Fruit fly (Drosophila melanogaster): ENCODE measurements around the gene CG34328.
A peak's percentile ranks its signal among the peaks of the same experiment; 100 is the strongest.

CG34328 gene

DNA sequence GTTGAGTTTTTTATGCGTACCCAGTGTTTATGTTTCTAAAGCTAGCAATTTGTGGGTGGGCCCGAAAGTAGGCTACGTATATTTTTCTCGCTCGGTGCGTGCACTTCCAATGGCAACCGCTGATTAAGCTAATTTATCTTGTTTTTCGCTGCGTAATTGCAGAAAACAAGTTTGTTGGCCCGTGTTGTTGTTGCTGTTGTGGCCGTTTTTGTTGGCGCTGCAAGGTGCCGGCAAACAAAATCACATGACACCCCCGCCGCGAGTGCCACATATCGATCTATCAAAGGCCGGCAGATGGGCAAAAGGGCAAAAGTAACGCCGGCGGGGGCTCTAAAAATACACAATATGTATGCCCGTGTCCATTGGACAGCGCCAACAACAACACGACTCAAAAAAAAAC lies 9.6 kb upstream of the CG34328 start:
- TF ChIP-seq CG17328 (GFP tag; IDR thresholded peaks at IDR 0.05) (no peak), crol (GFP tag; IDR thresholded peaks at IDR 0.05) (peak; percentile 27; the same call in 1 of the 2 replicates), Med (GFP tag) (peak; percentile 53), peb (GFP tag; IDR thresholded peaks at IDR 0.05) (no peak), CG10274 (GFP tag; optimal IDR thresholded peaks at IDR 0.05) (no peak), fd3F (GFP tag; optimal IDR thresholded peaks at IDR 0.05) (no peak), CG10431 (GFP tag; optimal IDR thresholded peaks at IDR 0.05) (no peak), Vsx1 (GFP tag; optimal IDR thresholded peaks at IDR 0.05) (peak; percentile 54), onecut (GFP tag; IDR thresholded peaks at IDR 0.05) (peak; percentile 72)

DNA sequence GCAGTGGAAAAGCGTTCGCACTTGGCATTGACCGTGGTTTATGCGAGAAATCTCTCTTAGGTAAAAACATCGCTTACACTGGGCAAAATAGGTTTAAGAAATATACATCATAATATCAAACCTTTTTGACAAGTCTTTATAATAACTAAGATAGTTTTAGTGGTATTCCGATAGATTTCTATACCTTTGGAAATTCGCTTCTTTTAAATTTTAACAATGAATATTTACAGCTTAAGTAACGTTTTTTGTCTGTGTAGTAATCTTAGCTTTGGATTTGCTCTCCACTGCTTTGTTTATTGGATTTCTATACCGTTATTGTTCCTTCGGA lies 7.5 kb upstream of the CG34328 start:
- no peak for TF ChIP-seq Adf1 (GFP tag; IDR thresholded peaks at IDR 0.05)
- TF ChIP-seq eve (GFP tag; optimal IDR thresholded peaks at IDR 0.05): no peak
- no peak for TF ChIP-seq CG10959 (GFP tag; IDR thresholded peaks at IDR 0.05)
- no peak for TF ChIP-seq CG17829 (tag; optimal IDR thresholded peaks at IDR 0.05)
- TF ChIP-seq Optix (GFP tag; IDR thresholded peaks at IDR 0.05): no peak
- TF ChIP-seq ken (GFP tag; IDR thresholded peaks at IDR 0.05): no peak
- no peak for TF ChIP-seq CG7786 (GFP tag; optimal IDR thresholded peaks at IDR 0.05)
- no peak for TF ChIP-seq CG32767 (GFP tag; IDR thresholded peaks at IDR 0.05)
- no peak for TF ChIP-seq Six4 (GFP tag; optimal IDR thresholded peaks at IDR 0.05)
- no peak for TF ChIP-seq CG34376 (GFP tag; optimal IDR thresholded peaks at IDR 0.05)
- no peak for TF ChIP-seq CG7372 (GFP tag; IDR thresholded peaks at IDR 0.05)
- no peak for TF ChIP-seq CG17361 (GFP tag; IDR thresholded peaks at IDR 0.05)
- no peak for TF ChIP-seq C15 (GFP tag; IDR thresholded peaks at IDR 0.05)
- TF ChIP-seq E2f2 (GFP tag; IDR thresholded peaks at IDR 0.05): no peak
- TF ChIP-seq tgo (GFP tag; IDR thresholded peaks at IDR 0.05): no peak
- TF ChIP-seq Deaf1 (tag; optimal IDR thresholded peaks at IDR 0.05): no peak
- TF ChIP-seq fu2 (GFP tag; optimal IDR thresholded peaks at IDR 0.05): no peak
- TF ChIP-seq Nf-YB (GFP tag; optimal IDR thresholded peaks at IDR 0.05): no peak
- TF ChIP-seq Dbx (GFP tag; IDR thresholded peaks at IDR 0.05): 0 out of 3 replicates have a peak, but pooled peaks have one; percentile 43
- TF ChIP-seq CG7928 (GFP tag; optimal IDR thresholded peaks at IDR 0.05): no peak
- TF ChIP-seq CG13123 (GFP tag; optimal IDR thresholded peaks at IDR 0.05): no peak
- no peak for TF ChIP-seq mirr (GFP tag; optimal IDR thresholded peaks at IDR 0.05)
- TF ChIP-seq Sin3A (optimal IDR thresholded peaks at IDR 0.05): no peak
- TF ChIP-seq odd (GFP tag; optimal IDR thresholded peaks at IDR 0.05): no peak
- TF ChIP-seq eyg (GFP tag; optimal IDR thresholded peaks at IDR 0.05): no peak
- no peak for TF ChIP-seq CG14965 (GFP tag; optimal IDR thresholded peaks at IDR 0.05; ENCODE audit: borderline replicate concordance)
- TF ChIP-seq CG11093 (GFP tag; IDR thresholded peaks at IDR 0.05): no peak
- TF ChIP-seq CG12236 (GFP tag; optimal IDR thresholded peaks at IDR 0.05): no peak
- no peak for TF ChIP-seq CG9727 (GFP tag; optimal IDR thresholded peaks at IDR 0.05)
- TF ChIP-seq pnt (GFP tag; optimal IDR thresholded peaks at IDR 0.05): no peak
- TF ChIP-seq CG18599 (GFP tag; optimal IDR thresholded peaks at IDR 0.05): peak; percentile 53
- TF ChIP-seq CG17612 (GFP tag; IDR thresholded peaks at IDR 0.05): no peak
- TF ChIP-seq Bdp1 (GFP tag; optimal IDR thresholded peaks at IDR 0.05): no peak
- TF ChIP-seq prd (optimal IDR thresholded peaks at IDR 0.05): no peak
- peak; percentile 33; the same call in 1 of the 3 replicates for TF ChIP-seq prd (GFP tag; IDR thresholded peaks at IDR 0.05)
- no peak for TF ChIP-seq CG10321 (GFP tag; IDR thresholded peaks at IDR 0.05)
- TF ChIP-seq CG15601 (tag; optimal IDR thresholded peaks at IDR 0.05): no peak
- no peak for TF ChIP-seq Elba2 (GFP tag; optimal IDR thresholded peaks at IDR 0.05)
- no peak for TF ChIP-seq lbe (GFP tag; optimal IDR thresholded peaks at IDR 0.05)
- no peak for TF ChIP-seq tin (GFP tag; optimal IDR thresholded peaks at IDR 0.05)
- TF ChIP-seq Med (GFP tag): peak; percentile 41
- no peak for TF ChIP-seq cad (GFP tag; optimal IDR thresholded peaks at IDR 0.05)
- TF ChIP-seq CG7963 (GFP tag; IDR thresholded peaks at IDR 0.05; ENCODE audit: partially characterized antibody): no peak
- no peak for TF ChIP-seq sna (GFP tag; IDR thresholded peaks at IDR 0.05; ENCODE audit: partially characterized antibody)
- no peak for TF ChIP-seq CG13894 (tag; optimal IDR thresholded peaks at IDR 0.05)

Data from whole organism, embryonic.